Worm (Caenorhabditis elegans) whole organism, L1 larva: Measurements from ENCODE around the gene C03H12.1.

Source experiments
- ama-1 ChIP-seq: fragments of 150-350 bp; optimal IDR thresholded peaks from 2 replicates; lab custom pipeline; 2014
- dsc-1 ChIP-seq: sonication (generic microtip); optimal IDR thresholded peaks from 2 replicates; lab custom pipeline; 2016; ENCODE audit warnings: mild to moderate bottlenecking, missing genetic modification characterization, missing compliant biosample characterization
- ets-5 ChIP-seq: fragments of 200-800 bp; sonication (Bioruptor generic); IDR thresholded peaks from 2 replicates; pipeline ENCODE4 v1.3.6; 2022; ENCODE audit warnings: missing genetic modification characterization, missing compliant biosample characterization
- jun-1 ChIP-seq: fragments of 150-350 bp; optimal IDR thresholded peaks from 2 replicates; lab custom pipeline; 2014; ENCODE audit warnings: missing biosample characterization, missing genetic modification reagents, missing genetic modification characterization
- lin-35 ChIP-seq, 2 experiments: fragments of 150-350 bp; optimal IDR thresholded peaks; 2 replicates each; lab custom pipeline; 2014; ENCODE audit warnings: missing biosample characterization in 2 of 2, missing genetic modification characterization in 2 of 2, missing genetic modification reagents in 2 of 2
- nhr-12 ChIP-seq: sonication (generic microtip); optimal IDR thresholded peaks from 2 replicates; lab custom pipeline; 2017; ENCODE audit warnings: missing biosample characterization, missing genetic modification characterization
- nhr-28 ChIP-seq: fragments of 150-350 bp; optimal IDR thresholded peaks from 2 replicates; lab custom pipeline; 2014; ENCODE audit warnings: missing biosample characterization, missing genetic modification characterization
- nhr-77 ChIP-seq: fragments of 150-350 bp; optimal IDR thresholded peaks from 2 replicates; lab custom pipeline; 2014; ENCODE audit warnings: missing biosample characterization, missing genetic modification characterization
- pax-3 ChIP-seq: fragments of 200-800 bp; sonication (Bioruptor generic); optimal IDR thresholded peaks from 2 replicates; lab custom pipeline; 2018; ENCODE audit warnings: mild to moderate bottlenecking, missing genetic modification characterization, moderate library complexity, missing compliant biosample characterization
- skn-1 ChIP-seq: fragments of 150-350 bp; optimal IDR thresholded peaks from 2 replicates; lab custom pipeline; 2014; ENCODE audit warnings: missing biosample characterization, missing genetic modification characterization
- snu-23 ChIP-seq: sonication (generic microtip); optimal IDR thresholded peaks from 2 replicates; lab custom pipeline; 2016; ENCODE audit warnings: missing genetic modification characterization, missing compliant biosample characterization
- sup-37 ChIP-seq: fragments of 200-800 bp; sonication (Bioruptor generic); optimal IDR thresholded peaks from 2 replicates; lab custom pipeline; 2018; ENCODE audit warnings: mild to moderate bottlenecking, missing genetic modification characterization, missing compliant biosample characterization
- xbp-1 ChIP-seq: sonication (generic microtip); optimal IDR thresholded peaks from 2 replicates; lab custom pipeline; 2016; ENCODE audit warnings: missing genetic modification characterization, missing compliant biosample characterization

- TF ChIP-seq ama-1 (lab: Kevin White, UChicago) (no peak), lin-35 (GFP tag; optimal IDR thresholded peaks at IDR 0.05; lab: Kevin White, UChicago) (no peak), nhr-77 (tag; lab: Kevin White, UChicago) (no peak), snu-23 (no peak), nhr-28 (tag; lab: Kevin White, UChicago) (no peak), sup-37 (GFP tag; lab: Kevin White, UChicago) (no peak), jun-1 (no peak), pax-3 (tag; lab: Kevin White, UChicago) (no peak), xbp-1 (tag; lab: Kevin White, UChicago) (no peak), nhr-12 (tag; lab: Kevin White, UChicago) (no peak), skn-1 (tag; lab: Kevin White, UChicago) (no peak), ets-5 (GFP tag; lab: Robert Waterston, UW) (no peak), dsc-1 (tag; lab: Kevin White, UChicago) (no peak)
These were observed 29.1 kb downstream of the C03H12.1 start, which contains the start of gene ZK662.6 for ce11 chrX:15718325-15718724.
